Fruit fly (Drosophila melanogaster): ENCODE data around the gene TP53INP.

DNA sequence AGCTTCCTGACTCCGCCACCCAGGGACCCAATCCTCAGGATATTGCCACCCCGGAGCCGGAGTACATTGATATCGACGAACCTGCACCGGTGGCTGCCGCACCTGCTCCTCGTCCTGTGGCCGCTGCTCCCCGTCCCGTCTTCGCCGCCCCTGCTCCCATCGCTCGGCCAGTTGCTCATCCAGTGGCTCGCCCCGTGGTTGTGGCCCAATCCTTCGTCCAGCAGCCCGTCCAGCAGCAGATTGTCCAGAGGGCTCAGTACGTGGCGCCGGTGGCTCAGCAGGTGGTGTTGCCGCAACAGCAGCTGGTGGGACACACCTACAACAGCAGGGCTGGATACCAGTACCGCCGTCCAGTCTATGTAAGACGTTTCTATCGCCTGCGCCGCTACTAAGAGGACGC lies 40.5 kb downstream of the TP53INP start:
- TF ChIP-seq CG7045 (GFP tag; optimal IDR thresholded peaks at IDR 0.05) (no peak), cic (GFP tag; optimal IDR thresholded peaks at IDR 0.05) (no peak), toe (GFP tag; optimal IDR thresholded peaks at IDR 0.05) (no peak), Crg-1 (GFP tag; optimal IDR thresholded peaks at IDR 0.05) (no peak), ovo (GFP tag; optimal IDR thresholded peaks at IDR 0.05) (no peak), kay (GFP tag; ENCODE audit: borderline replicate concordance) (no peak), CG11617 (GFP tag; optimal IDR thresholded peaks at IDR 0.05) (no peak), CG14711 (tag; optimal IDR thresholded peaks at IDR 0.05) (no peak), tj (GFP tag; optimal IDR thresholded peaks at IDR 0.05) (no peak)
